Fruit fly (Drosophila melanogaster) whole organism, pupa: ENCODE measurements around the gene Polr2F.

ENCODE experiments used
- CG10348 ChIP-seq: fragments of 200-800 bp; sonication (Bioruptor generic); IDR thresholded peaks from 2 replicates; pipeline ENCODE4 v1.3.6; 2022; ENCODE audit warnings: missing biosample characterization, missing genetic modification characterization
- CG12605 ChIP-seq: fragments of 200-800 bp; sonication (Bioruptor generic); IDR thresholded peaks from 2 replicates; pipeline ENCODE4 v1.3.6; 2022; ENCODE audit warnings: missing biosample characterization, missing genetic modification characterization
- CG14655 ChIP-seq: fragments of 200-800 bp; sonication (Bioruptor generic); optimal IDR thresholded peaks from 3 replicates; lab custom pipeline; 2017; ENCODE audit warnings: mild to moderate bottlenecking, missing biosample characterization, missing genetic modification reagents, missing genetic modification characterization
- CG15710 ChIP-seq: fragments of 200-800 bp; sonication (Bioruptor generic); optimal IDR thresholded peaks from 2 replicates; lab custom pipeline; 2018; ENCODE audit warnings: missing biosample characterization, mild to moderate bottlenecking, missing genetic modification characterization, moderate library complexity
- CG17806 ChIP-seq: fragments of 200-800 bp; sonication (Bioruptor generic); optimal IDR thresholded peaks from 2 replicates; lab custom pipeline; 2018; ENCODE audit warnings: missing biosample characterization, mild to moderate bottlenecking, missing genetic modification characterization, moderate library complexity
- CG34367 ChIP-seq: fragments of 200-800 bp; sonication (Bioruptor generic); optimal IDR thresholded peaks from 2 replicates; lab custom pipeline; 2018; ENCODE audit warnings: missing biosample characterization, mild to moderate bottlenecking, missing genetic modification characterization
- CG4496 ChIP-seq: fragments of 200-800 bp; sonication (Bioruptor generic); IDR thresholded peaks from 3 replicates; pipeline ENCODE4 v1.3.6; 2022; ENCODE audit warnings: missing biosample characterization, missing genetic modification characterization
- CG8301 ChIP-seq: fragments of 200-800 bp; sonication (Bioruptor generic); optimal IDR thresholded peaks from 2 replicates; lab custom pipeline; 2018; ENCODE audit warnings: missing biosample characterization, mild to moderate bottlenecking, missing genetic modification characterization
- D1 ChIP-seq: fragments of 200-800 bp; sonication (Bioruptor generic); optimal IDR thresholded peaks from 2 replicates; lab custom pipeline; 2018; ENCODE audit warnings: missing biosample characterization, mild to moderate bottlenecking, missing genetic modification characterization, moderate library complexity
- EcR ChIP-seq: fragments of 200-800 bp; sonication (Bioruptor generic); optimal IDR thresholded peaks from 3 replicates; lab custom pipeline; 2019; ENCODE audit warnings: missing biosample characterization, missing genetic modification characterization, mild to moderate bottlenecking, moderate library complexity, missing genetic modification reagents
- Pif1A ChIP-seq: fragments of 200-800 bp; sonication (Bioruptor generic); optimal IDR thresholded peaks from 3 replicates; lab custom pipeline; 2016; ENCODE audit warnings: missing biosample characterization, missing genetic modification characterization
- Pif1B ChIP-seq: fragments of 200-800 bp; sonication (Bioruptor generic); optimal IDR thresholded peaks from 3 replicates; lab custom pipeline; 2016; ENCODE audit warnings: missing biosample characterization, missing genetic modification characterization
- Snoo ChIP-seq: fragments of 200-800 bp; sonication (Bioruptor generic); optimal IDR thresholded peaks from 3 replicates; lab custom pipeline; 2017; ENCODE audit warnings: missing biosample characterization, mild to moderate bottlenecking, missing genetic modification characterization, inconsistent platforms
- rn ChIP-seq: fragments of 200-800 bp; sonication (Bioruptor generic); IDR thresholded peaks from 2 replicates; pipeline ENCODE4 v1.3.6; 2022; ENCODE audit warnings: missing biosample characterization, missing genetic modification characterization

- peak; percentile 35 for TF ChIP-seq CG34367 (tag; lab: Kevin White, UChicago)
- no peak for TF ChIP-seq CG8301 (tag; lab: Kevin White, UChicago)
- peak; percentile 17 for TF ChIP-seq Pif1A (GFP tag; lab: Kevin White, UChicago)
- TF ChIP-seq CG12605 (GFP tag; lab: Robert Waterston, UW), result no peak
- peak; percentile 91 for TF ChIP-seq EcR (GFP tag; lab: Kevin White, UChicago)
- no peak for TF ChIP-seq CG14655 (GFP tag; lab: Kevin White, UChicago)
- TF ChIP-seq D1 (tag; lab: Kevin White, UChicago), result no peak
- TF ChIP-seq CG15710 (tag; lab: Kevin White, UChicago), result peak; percentile 63
- peak; percentile 16 for TF ChIP-seq Pif1B (GFP tag; lab: Kevin White, UChicago)
- no peak for TF ChIP-seq CG10348
- TF ChIP-seq CG4496 (GFP tag; lab: Robert Waterston, UW), result 0 out of 3 replicates have a peak, but pooled peaks have one; percentile 20
- no peak for TF ChIP-seq Snoo
- TF ChIP-seq CG17806 (tag; lab: Kevin White, UChicago), result peak; percentile 62
- no peak for TF ChIP-seq rn
These were observed 39.7 kb upstream of the Polr2F start for dm6 chr3R:5331764-5332405.
